Worm (Caenorhabditis elegans) whole organism, L4 larva: ENCODE data around the gene dop-5.

ENCODE experiments used
- R02D3.7 ChIP-seq: fragments of 150-350 bp; sonication (generic microtip); optimal IDR thresholded peaks from 3 replicates; lab custom pipeline; 2014; ENCODE audit warnings: missing biosample characterization, missing genetic modification characterization
- aly-2 ChIP-seq: sonication (generic microtip); optimal IDR thresholded peaks from 2 replicates; lab custom pipeline; 2018; ENCODE audit warnings: missing biosample characterization, missing genetic modification characterization
- lin-1 ChIP-seq: fragments of 200-800 bp; sonication (Bioruptor generic); IDR thresholded peaks from 2 replicates; pipeline ENCODE4 v1.3.6; 2022; ENCODE audit warnings: missing genetic modification reagents, missing genetic modification characterization, missing compliant biosample characterization
- lin-13 ChIP-seq: fragments of 150-350 bp; optimal IDR thresholded peaks from 2 replicates; lab custom pipeline; 2014; ENCODE audit warnings: missing biosample characterization, missing genetic modification reagents, missing genetic modification characterization
- lin-15B ChIP-seq: fragments of 150-350 bp; sonication (generic microtip); optimal IDR thresholded peaks from 3 replicates; lab custom pipeline; 2014; ENCODE audit warnings: missing biosample characterization, missing genetic modification characterization

DNA sequence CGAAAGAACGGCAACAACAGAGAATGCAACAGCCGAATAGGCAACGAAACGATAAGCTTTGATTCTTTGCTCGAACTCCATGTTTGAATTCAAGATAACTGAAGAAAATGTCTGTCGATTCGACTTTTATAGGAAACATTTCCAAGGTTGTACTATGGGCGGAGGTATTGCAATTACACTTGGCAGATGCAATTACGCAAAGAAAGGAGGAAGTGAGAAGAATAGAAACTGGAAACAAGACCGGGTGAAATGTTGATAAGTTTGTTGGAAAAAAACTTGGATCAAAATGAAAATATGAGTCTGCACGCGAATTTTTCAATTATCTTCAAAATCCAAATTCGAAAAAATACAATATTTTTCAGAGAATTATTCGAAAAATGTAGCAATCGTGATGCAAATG, 23.7 kb upstream of the dop-5 start, which contains the start of gene col-155:
- TF ChIP-seq lin-1 (no peak), lin-15B (no peak), R02D3.7 (no peak), lin-13 (GFP tag; lab: Kevin White, UChicago) (no peak), aly-2 (tag; lab: Kevin White, UChicago) (no peak)
